Fruit fly (Drosophila melanogaster) whole organism, wandering third instar larva: Measurements from ENCODE around the gene twin.
A peak's percentile ranks its signal among the peaks of the same experiment; 100 is the strongest.

Experiments used
- Abd-B ChIP-seq: fragments of >200 bp; optimal IDR thresholded peaks from 2 replicates; lab custom pipeline; 2017; ENCODE audit warnings: missing biosample characterization, missing genetic modification characterization
- CG32264 ChIP-seq: fragments of 200-800 bp; sonication (Bioruptor generic); optimal IDR thresholded peaks from 2 replicates; lab custom pipeline; 2016; ENCODE audit warnings: missing biosample characterization, missing genetic modification characterization
- CG9705 ChIP-seq: fragments of 200-800 bp; sonication (Bioruptor generic); optimal IDR thresholded peaks from 2 replicates; lab custom pipeline; 2018; ENCODE audit warnings: missing biosample characterization, mild to moderate bottlenecking, missing genetic modification characterization
- CrebA ChIP-seq: fragments of 200-800 bp; sonication (Bioruptor generic); optimal IDR thresholded peaks from 2 replicates; lab custom pipeline; 2016; ENCODE audit warnings: missing biosample characterization, mild to moderate bottlenecking, missing genetic modification characterization, borderline replicate concordance
- Dfd ChIP-seq: fragments of >200 bp; optimal IDR thresholded peaks from 2 replicates; lab custom pipeline; 2017; ENCODE audit warnings: missing biosample characterization, missing genetic modification characterization
- Dif ChIP-seq: fragments of 200-275, 200-300 bp; sonication (Bioruptor generic); optimal IDR thresholded peaks from 2 replicates; lab custom pipeline; 2018; ENCODE audit warnings: missing biosample characterization, missing genetic modification characterization; ENCODE audit not compliant: partially characterized antibody
- GATAd ChIP-seq: sonication (Bioruptor generic); optimal IDR thresholded peaks from 2 replicates; lab custom pipeline; 2016; ENCODE audit warnings: missing biosample characterization, missing genetic modification characterization
- HLH106 ChIP-seq: fragments of 200-800 bp; optimal IDR thresholded peaks from 3 replicates; lab custom pipeline; 2019; ENCODE audit warnings: missing biosample characterization, mild to moderate bottlenecking, missing genetic modification characterization, moderate library complexity
- Hnf4 ChIP-seq: fragments of 200-800 bp; sonication (Bioruptor generic); optimal IDR thresholded peaks from 2 replicates; lab custom pipeline; 2016; ENCODE audit warnings: missing biosample characterization, mild to moderate bottlenecking, missing genetic modification characterization
- Hr78 ChIP-seq: fragments of >200 bp; optimal IDR thresholded peaks from 2 replicates; lab custom pipeline; 2017; ENCODE audit warnings: missing biosample characterization, missing genetic modification characterization
- Hr83 ChIP-seq: fragments of 200-300 bp; sonication (Bioruptor generic); optimal IDR thresholded peaks from 2 replicates; lab custom pipeline; 2016; ENCODE audit warnings: missing biosample characterization, mild to moderate bottlenecking, missing genetic modification characterization, moderate library complexity; ENCODE audit not compliant: poor library complexity, severe bottlenecking
- Jra ChIP-seq: sonication (Bioruptor generic); optimal IDR thresholded peaks from 2 replicates; lab custom pipeline; 2016; ENCODE audit warnings: missing biosample characterization, missing genetic modification characterization
- Mio ChIP-seq: sonication (Bioruptor generic); optimal IDR thresholded peaks from 2 replicates; lab custom pipeline; 2016; ENCODE audit warnings: missing biosample characterization, missing genetic modification characterization
- Myc ChIP-seq: fragments of >200 bp; optimal IDR thresholded peaks from 2 replicates; lab custom pipeline; 2017
- N ChIP-seq: fragments of >200 bp; optimal IDR thresholded peaks from 2 replicates; lab custom pipeline; 2018; ENCODE audit warnings: missing biosample characterization, missing external identifiers, missing genetic modification characterization
- OdsH ChIP-seq: fragments of 200-800 bp; sonication (Bioruptor generic); optimal IDR thresholded peaks from 2 replicates; lab custom pipeline; 2016; ENCODE audit warnings: missing biosample characterization, mild to moderate bottlenecking, missing genetic modification characterization
- Rel ChIP-seq, 2 experiments: fragments of 200-800 bp; sonication (Bioruptor generic) in 1 of 2; optimal IDR thresholded peaks; 2 replicates in 1 of 2; 3 replicates in 1 of 2; lab custom pipeline; 2016 to 2019; ENCODE audit warnings: mild to moderate bottlenecking in 2 of 2, missing biosample characterization in 2 of 2, missing genetic modification characterization in 2 of 2, moderate library complexity in 1 of 2
- Sp1 ChIP-seq: fragments of 200-800 bp; sonication (Bioruptor generic); optimal IDR thresholded peaks from 3 replicates; lab custom pipeline; 2019; ENCODE audit warnings: missing biosample characterization, mild to moderate bottlenecking, missing genetic modification characterization, moderate library complexity
- Vsx2 ChIP-seq: fragments of 200-300, 225-300 bp; sonication (Bioruptor generic); optimal IDR thresholded peaks from 2 replicates; lab custom pipeline; 2018; ENCODE audit warnings: missing biosample characterization, missing genetic modification characterization; ENCODE audit not compliant: partially characterized antibody
- br ChIP-seq: fragments of 200-800 bp; sonication (Bioruptor generic); optimal IDR thresholded peaks from 2 replicates; lab custom pipeline; 2016; ENCODE audit warnings: missing biosample characterization, missing genetic modification characterization
- brk ChIP-seq: fragments of 200-800 bp; sonication (Bioruptor generic); optimal IDR thresholded peaks from 2 replicates; lab custom pipeline; 2016; ENCODE audit warnings: missing biosample characterization, mild to moderate bottlenecking, missing genetic modification characterization
- dl ChIP-seq, 2 experiments: fragments of 175-275, 200-275 bp in 1 of 2; fragments of 200-275 bp in 1 of 2; sonication (Bioruptor generic); optimal IDR thresholded peaks; lab custom pipeline; 2018; ENCODE audit warnings: mild to moderate bottlenecking in 2 of 2, missing biosample characterization in 2 of 2, missing genetic modification characterization in 2 of 2, moderate library complexity in 2 of 2; ENCODE audit not compliant: partially characterized antibody in 2 of 2, insufficient read depth in 1 of 2
- dmrt93B ChIP-seq: fragments of 200-800 bp; sonication (Bioruptor generic); optimal IDR thresholded peaks from 2 replicates; lab custom pipeline; 2018; ENCODE audit warnings: missing biosample characterization, mild to moderate bottlenecking, missing genetic modification characterization
- dsf ChIP-seq: sonication (Bioruptor generic); optimal IDR thresholded peaks from 2 replicates; lab custom pipeline; 2016; ENCODE audit warnings: missing biosample characterization, missing genetic modification characterization, borderline replicate concordance
- ey ChIP-seq: fragments of 200-800 bp; sonication (Bioruptor generic); optimal IDR thresholded peaks from 2 replicates; lab custom pipeline; 2016; ENCODE audit warnings: missing biosample characterization, missing genetic modification characterization
- foxo ChIP-seq, 2 experiments: fragments of 200-800 bp; sonication (Bioruptor generic); optimal IDR thresholded peaks; 2 replicates in 1 of 2; 3 replicates in 1 of 2; lab custom pipeline; 2016 to 2017; ENCODE audit warnings: missing biosample characterization in 2 of 2, missing genetic modification characterization in 2 of 2
- fru ChIP-seq: fragments of 200-800 bp; sonication (Bioruptor generic); optimal IDR thresholded peaks from 3 replicates; lab custom pipeline; 2016; ENCODE audit warnings: missing biosample characterization, mild to moderate bottlenecking, missing genetic modification characterization
- h ChIP-seq: fragments of 200-800 bp; sonication (Bioruptor generic); optimal IDR thresholded peaks from 3 replicates; lab custom pipeline; 2016; ENCODE audit warnings: missing biosample characterization, mild to moderate bottlenecking, missing genetic modification characterization
- jim ChIP-seq: fragments of 175-275, 200-325 bp; sonication (Bioruptor generic); optimal IDR thresholded peaks from 2 replicates; lab custom pipeline; 2016; ENCODE audit warnings: missing biosample characterization, mild to moderate bottlenecking, missing genetic modification characterization
- lola ChIP-seq: fragments of >200 bp; optimal IDR thresholded peaks from 2 replicates; lab custom pipeline; 2017; ENCODE audit warnings: missing biosample characterization, missing genetic modification characterization
- pan ChIP-seq: fragments of >200 bp; optimal IDR thresholded peaks from 2 replicates; lab custom pipeline; 2017
- psq ChIP-seq: fragments of 200-800 bp; sonication (Bioruptor generic); optimal IDR thresholded peaks from 3 replicates; lab custom pipeline; 2017; ENCODE audit warnings: missing biosample characterization, mild to moderate bottlenecking, missing genetic modification characterization, moderate library complexity
- rgr ChIP-seq: fragments of 200-800 bp; sonication (Bioruptor generic); optimal IDR thresholded peaks from 3 replicates; lab custom pipeline; 2016; ENCODE audit warnings: missing biosample characterization, mild to moderate bottlenecking, missing genetic modification characterization
- sage ChIP-seq: fragments of 200-800 bp; sonication (Bioruptor generic); optimal IDR thresholded peaks from 2 replicates; lab custom pipeline; 2016; ENCODE audit warnings: missing biosample characterization, mild to moderate bottlenecking, missing genetic modification characterization
- sv ChIP-seq: fragments of 200-800 bp; sonication (Bioruptor generic); optimal IDR thresholded peaks from 3 replicates; lab custom pipeline; 2016; ENCODE audit warnings: missing biosample characterization, missing genetic modification characterization
- tai ChIP-seq: sonication (Bioruptor generic); optimal IDR thresholded peaks from 2 replicates; lab custom pipeline; 2016; ENCODE audit warnings: missing biosample characterization, missing genetic modification characterization
- usp ChIP-seq: fragments of >200 bp; optimal IDR thresholded peaks from 2 replicates; lab custom pipeline; 2017; ENCODE audit warnings: missing biosample characterization, missing genetic modification characterization
- woc ChIP-seq: sonication (Bioruptor generic); optimal IDR thresholded peaks from 2 replicates; lab custom pipeline; 2016; ENCODE audit warnings: missing biosample characterization, mild to moderate bottlenecking, missing genetic modification characterization

Gene twin

dm6 chr3R:24230423-24231205, 8.8 kb upstream of the twin start, which contains the start of gene mask:
TSS of gene mask (plus strand) at chr3R:24230562.
- TF ChIP-seq Jra (GFP tag; lab: Kevin White, UChicago) (peak; percentile 73), N (GFP tag; lab: Kevin White, UChicago) (no peak), woc (GFP tag; lab: Kevin White, UChicago) (peak; percentile 31), usp (GFP tag; lab: Kevin White, UChicago) (no peak), dmrt93B (GFP tag; lab: Kevin White, UChicago) (peak; percentile 90), Hr83 (peak; percentile 96), Dif (GFP tag; lab: Kevin White, UChicago) (peak; percentile 8), ey (GFP tag; lab: Kevin White, UChicago) (peak; percentile 50), Abd-B (GFP tag; lab: Kevin White, UChicago) (no peak), CG9705 (GFP tag; lab: Kevin White, UChicago) (peak; percentile 88), sv (peak; percentile 69), GATAd (GFP tag; lab: Kevin White, UChicago) (no peak), sage (no peak), OdsH (GFP tag; lab: Kevin White, UChicago) (peak; percentile 72), rgr (peak; percentile 91), Myc (lab: Kevin White, UChicago) (no peak), Vsx2 (GFP tag; lab: Kevin White, UChicago) (no peak), HLH106 (tag; lab: Kevin White, UChicago) (peak; percentile 67), lola (GFP tag; lab: Kevin White, UChicago) (no peak), Hnf4 (peak; percentile 59), h (GFP tag; lab: Kevin White, UChicago) (peak; percentile 77), Rel (GFP tag; optimal IDR thresholded peaks at IDR 0.05; lab: Kevin White, UChicago) (no peak), Rel (tag; optimal IDR thresholded peaks at IDR 0.05; lab: Kevin White, UChicago) (peak; percentile 40), CrebA (GFP tag; lab: Kevin White, UChicago) (no peak), Hr78 (GFP tag; lab: Kevin White, UChicago) (no peak), tai (GFP tag; lab: Kevin White, UChicago) (no peak), fru (peak; percentile 63), Sp1 (GFP tag; lab: Kevin White, UChicago) (peak; percentile 83), pan (no peak), Dfd (GFP tag; lab: Kevin White, UChicago) (no peak), foxo (GFP tag; optimal IDR thresholded peaks at IDR 0.05; lab: Kevin White, UChicago) (peak; percentile 47 to 61), dsf (GFP tag; lab: Kevin White, UChicago) (peak; percentile 12), psq (GFP tag; lab: Kevin White, UChicago) (no peak), jim (no peak), Mio (peak; percentile 23), br (peak; percentile 77), dl (GFP tag; optimal IDR thresholded peaks at IDR 0.05; lab: Kevin White, UChicago; ENCODE audit: insufficient read depth in 1 of 2, partially characterized antibody in 2 of 2) (no peak), CG32264 (GFP tag; lab: Kevin White, UChicago) (peak; percentile 32), brk (GFP tag; lab: Kevin White, UChicago) (no peak)

dm6 chr3R:24229870-24230422, 8.2 kb upstream of the twin start, which contains the start of gene Spase22-23:
TSS of gene Spase22-23 (minus strand) at chr3R:24230035.
- no peak for TF ChIP-seq sv
- no peak for TF ChIP-seq Hr83
- TF ChIP-seq rgr: no peak
- no peak for TF ChIP-seq Dif (GFP tag; lab: Kevin White, UChicago)
- TF ChIP-seq CG9705 (GFP tag; lab: Kevin White, UChicago): no peak
- peak; percentile 44 for TF ChIP-seq dsf (GFP tag; lab: Kevin White, UChicago)
- TF ChIP-seq sage: peak; percentile 27
